Fruit fly (Drosophila melanogaster) whole organism, embryonic: ENCODE data around the gene QIL1.

ENCODE experiments used
- Abd-B ChIP-seq: fragments of 200-800 bp; sonication (Bioruptor generic); optimal IDR thresholded peaks from 2 replicates; lab custom pipeline; 2018; ENCODE audit warnings: missing biosample characterization, mild to moderate bottlenecking, missing genetic modification characterization, moderate library complexity
- CG1024 ChIP-seq: fragments of 200-800 bp; sonication (Bioruptor generic); IDR thresholded peaks from 2 replicates; pipeline ENCODE4 v1.3.6; 2022; ENCODE audit warnings: missing biosample characterization, missing genetic modification characterization
- CG11093 ChIP-seq: fragments of 200-800 bp; sonication (Bioruptor generic); IDR thresholded peaks from 3 replicates; pipeline ENCODE4 v1.3.6; 2022; ENCODE audit warnings: missing biosample characterization, missing genetic modification characterization
- CG11504 ChIP-seq: fragments of 200-800 bp; sonication (Bioruptor generic); optimal IDR thresholded peaks from 3 replicates; lab custom pipeline; 2019; ENCODE audit warnings: missing biosample characterization, mild to moderate bottlenecking, missing genetic modification characterization, moderate library complexity
- CG12071 ChIP-seq: fragments of 200-800 bp; sonication (Bioruptor generic); optimal IDR thresholded peaks from 3 replicates; lab custom pipeline; 2018; ENCODE audit warnings: missing biosample characterization, mild to moderate bottlenecking, missing genetic modification characterization
- CG12155 ChIP-seq: fragments of 200-800 bp; sonication (Bioruptor generic); optimal IDR thresholded peaks from 3 replicates; lab custom pipeline; 2016; ENCODE audit warnings: missing biosample characterization, missing genetic modification characterization
- CG12299 ChIP-seq: fragments of 200-800 bp; sonication (Bioruptor generic); optimal IDR thresholded peaks from 2 replicates; lab custom pipeline; 2018; ENCODE audit warnings: missing biosample characterization, mild to moderate bottlenecking, missing genetic modification characterization
- CG1233 ChIP-seq: fragments of 200-800 bp; sonication (Bioruptor generic); optimal IDR thresholded peaks from 4 replicates; lab custom pipeline; 2018; ENCODE audit warnings: missing biosample characterization, mild to moderate bottlenecking, missing genetic modification characterization
- CG13894 ChIP-seq: fragments of 200-800 bp; sonication (Bioruptor generic); optimal IDR thresholded peaks from 3 replicates; lab custom pipeline; 2018; ENCODE audit warnings: missing biosample characterization, mild to moderate bottlenecking, missing genetic modification characterization, moderate library complexity
- CG1602 ChIP-seq: fragments of 200-800 bp; sonication (Bioruptor generic); optimal IDR thresholded peaks from 3 replicates; lab custom pipeline; 2016; ENCODE audit warnings: missing biosample characterization, missing genetic modification characterization
- CG1603 ChIP-seq: fragments of 200-800 bp; sonication (Bioruptor generic); optimal IDR thresholded peaks from 2 replicates; lab custom pipeline; 2019; ENCODE audit warnings: missing biosample characterization, mild to moderate bottlenecking, missing genetic modification characterization, moderate library complexity
- CG17385 ChIP-seq: fragments of 200-800 bp; sonication (Bioruptor generic); optimal IDR thresholded peaks from 3 replicates; lab custom pipeline; 2018; ENCODE audit warnings: missing biosample characterization, mild to moderate bottlenecking, missing genetic modification characterization
- CG2712 ChIP-seq: fragments of 200-800 bp; optimal IDR thresholded peaks from 3 replicates; lab custom pipeline; 2019; ENCODE audit warnings: missing biosample characterization, mild to moderate bottlenecking, missing genetic modification characterization, moderate library complexity
- CG3726 ChIP-seq: fragments of 200-800 bp; sonication (Bioruptor generic); IDR thresholded peaks from 3 replicates; pipeline ENCODE4, ENCODE4 v1.3.6; 2022; ENCODE audit warnings: missing biosample characterization, missing genetic modification characterization
- CG7556 ChIP-seq: fragments of 200-800 bp; sonication (Bioruptor generic); optimal IDR thresholded peaks from 2 replicates; lab custom pipeline; 2017; ENCODE audit warnings: missing biosample characterization, mild to moderate bottlenecking, missing genetic modification characterization
- CG8944 ChIP-seq: fragments of 200-800 bp; sonication (Bioruptor generic); optimal IDR thresholded peaks from 3 replicates; lab custom pipeline; 2016; ENCODE audit warnings: missing biosample characterization, missing genetic modification characterization
- CHES-1-like ChIP-seq: fragments of 200-800 bp; sonication (Bioruptor generic); optimal IDR thresholded peaks from 2 replicates; lab custom pipeline; 2016; ENCODE audit warnings: missing biosample characterization, missing genetic modification characterization
- Camta ChIP-seq: fragments of 200-800 bp; sonication (Bioruptor generic); optimal IDR thresholded peaks from 2 replicates; lab custom pipeline; 2016; ENCODE audit warnings: missing biosample characterization, missing genetic modification characterization
- CrebB ChIP-seq: fragments of 200-800 bp; sonication (Bioruptor generic); optimal IDR thresholded peaks from 3 replicates; lab custom pipeline; 2018; ENCODE audit warnings: missing biosample characterization, mild to moderate bottlenecking, missing genetic modification characterization
- D ChIP-seq, 2 experiments: fragments of 200-800 bp in 1 of 2; fragments of >200 bp in 1 of 2; sonication (Bioruptor generic) in 1 of 2; optimal IDR thresholded peaks; 2 replicates in 1 of 2; 3 replicates in 1 of 2; lab custom pipeline; 2017; ENCODE audit warnings: mild to moderate bottlenecking in 1 of 2, missing biosample characterization in 1 of 2, missing genetic modification characterization in 1 of 2, missing genetic modification reagents in 1 of 2
- Doc2 ChIP-seq: fragments of 200-800 bp; sonication (Bioruptor generic); IDR thresholded peaks from 2 replicates; pipeline ENCODE4 v1.3.6; 2022; ENCODE audit warnings: missing biosample characterization, missing genetic modification characterization
- E2f2 ChIP-seq: fragments of 200-800 bp; sonication (Bioruptor generic); IDR thresholded peaks from 2 replicates; pipeline ENCODE4 v1.3.6; 2022; ENCODE audit warnings: missing biosample characterization, missing genetic modification characterization
- Hey ChIP-seq: fragments of 200-800 bp; sonication (Bioruptor generic); optimal IDR thresholded peaks from 3 replicates; lab custom pipeline; 2018; ENCODE audit warnings: missing biosample characterization, mild to moderate bottlenecking, missing genetic modification characterization
- Hr51 ChIP-seq, 2 experiments: fragments of 200-800 bp; sonication (Bioruptor generic); optimal IDR thresholded peaks; 2 replicates in 1 of 2; 3 replicates in 1 of 2; lab custom pipeline; 2016 to 2018; ENCODE audit warnings: missing biosample characterization in 2 of 2, missing genetic modification characterization in 2 of 2, mild to moderate bottlenecking in 1 of 2, moderate library complexity in 1 of 2
- Jarid2 ChIP-seq: fragments of 200-800 bp; sonication (Bioruptor generic); optimal IDR thresholded peaks from 3 replicates; lab custom pipeline; 2017; ENCODE audit warnings: mild to moderate bottlenecking, missing biosample characterization, missing genetic modification reagents, missing genetic modification characterization
- Kr ChIP-seq: fragments of 200-800 bp; sonication (Bioruptor generic); optimal IDR thresholded peaks from 2 replicates; lab custom pipeline; 2017; ENCODE audit warnings: missing biosample characterization, mild to moderate bottlenecking, missing genetic modification characterization
- Lpt ChIP-seq: fragments of >200 bp; optimal IDR thresholded peaks from 2 replicates; lab custom pipeline; 2018; ENCODE audit warnings: missing biosample characterization, missing genetic modification characterization
- YL-1 ChIP-seq: fragments of 200-800 bp; sonication (Bioruptor generic); optimal IDR thresholded peaks from 3 replicates; lab custom pipeline; 2017; ENCODE audit warnings: missing biosample characterization, mild to moderate bottlenecking, missing genetic modification characterization
- ash1 ChIP-seq: fragments of 200-800 bp; sonication (Bioruptor generic); optimal IDR thresholded peaks from 2 replicates; lab custom pipeline; 2018; ENCODE audit warnings: missing biosample characterization, mild to moderate bottlenecking, missing genetic modification characterization
- bigmax ChIP-seq: fragments of 200-800 bp; sonication (Bioruptor generic); optimal IDR thresholded peaks from 2 replicates; lab custom pipeline; 2018; ENCODE audit warnings: missing biosample characterization, mild to moderate bottlenecking, missing genetic modification characterization
- cato ChIP-seq: fragments of 200-800 bp; sonication (Bioruptor generic); optimal IDR thresholded peaks from 2 replicates; lab custom pipeline; 2016; ENCODE audit warnings: missing biosample characterization, missing genetic modification characterization, borderline replicate concordance
- chif ChIP-seq, 2 experiments: fragments of 200-800 bp; sonication (Bioruptor generic); optimal IDR thresholded peaks; 3 replicates each; lab custom pipeline; 2016; ENCODE audit warnings: missing biosample characterization in 2 of 2, missing genetic modification characterization in 2 of 2
- disco-r ChIP-seq: fragments of 200-800 bp; sonication (Bioruptor generic); optimal IDR thresholded peaks from 2 replicates; lab custom pipeline; 2016; ENCODE audit warnings: missing biosample characterization, missing genetic modification characterization
- dysf ChIP-seq: fragments of 200-800 bp; sonication (Bioruptor generic); IDR thresholded peaks from 3 replicates; pipeline ENCODE4 v1.3.6; 2022; ENCODE audit warnings: missing biosample characterization, missing genetic modification characterization
- gcm ChIP-seq: fragments of 200-800 bp; sonication (Bioruptor generic); optimal IDR thresholded peaks from 2 replicates; lab custom pipeline; 2019; ENCODE audit warnings: missing biosample characterization, mild to moderate bottlenecking, missing genetic modification characterization, moderate library complexity
- gsb ChIP-seq: fragments of 200-800 bp; sonication (Bioruptor generic); IDR thresholded peaks from 2 replicates; pipeline ENCODE4 v1.3.6; 2022; ENCODE audit warnings: missing biosample characterization, missing genetic modification characterization
- her ChIP-seq: fragments of 200-800 bp; sonication (Bioruptor generic); optimal IDR thresholded peaks from 2 replicates; lab custom pipeline; 2016; ENCODE audit warnings: missing biosample characterization, missing genetic modification characterization
- jumu ChIP-seq: fragments of 200-800 bp; sonication (Bioruptor generic); optimal IDR thresholded peaks from 3 replicates; lab custom pipeline; 2016; ENCODE audit warnings: missing biosample characterization, missing genetic modification characterization
- lab ChIP-seq: fragments of 200-800 bp; sonication (Bioruptor generic); optimal IDR thresholded peaks from 3 replicates; lab custom pipeline; 2017; ENCODE audit warnings: missing biosample characterization, missing genetic modification characterization, mild to moderate bottlenecking, moderate library complexity, missing genetic modification reagents
- oc ChIP-seq: fragments of 200-800 bp; sonication (Bioruptor generic); optimal IDR thresholded peaks from 2 replicates; lab custom pipeline; 2018; ENCODE audit warnings: missing biosample characterization, mild to moderate bottlenecking, missing genetic modification characterization, moderate library complexity
- p53 ChIP-seq: fragments of 200-800 bp; sonication (Bioruptor generic); optimal IDR thresholded peaks from 2 replicates; lab custom pipeline; 2016; ENCODE audit warnings: missing biosample characterization, missing genetic modification characterization
- pfk ChIP-seq: fragments of 200-800 bp; sonication (Bioruptor generic); optimal IDR thresholded peaks from 2 replicates; lab custom pipeline; 2018; ENCODE audit warnings: missing biosample characterization, mild to moderate bottlenecking, missing genetic modification characterization, moderate library complexity
- phol ChIP-seq: fragments of 200-800 bp; sonication (Bioruptor generic); optimal IDR thresholded peaks from 3 replicates; lab custom pipeline; 2018; ENCODE audit warnings: missing biosample characterization, mild to moderate bottlenecking, missing genetic modification characterization, moderate library complexity
- pita ChIP-seq: fragments of 200-800 bp; sonication (Bioruptor generic); optimal IDR thresholded peaks from 2 replicates; lab custom pipeline; 2017; ENCODE audit warnings: missing biosample characterization, mild to moderate bottlenecking, missing genetic modification characterization
- ro ChIP-seq: fragments of 200-800 bp; sonication (Bioruptor generic); IDR thresholded peaks from 2 replicates; pipeline ENCODE4 v1.3.6; 2022; ENCODE audit warnings: missing biosample characterization, missing genetic modification characterization
- shn ChIP-seq: fragments of 200-800 bp; sonication (Bioruptor generic); optimal IDR thresholded peaks from 3 replicates; lab custom pipeline; 2016; ENCODE audit warnings: missing biosample characterization, missing genetic modification characterization
- sob ChIP-seq: fragments of 200-800 bp; sonication (Bioruptor generic); IDR thresholded peaks from 2 replicates; pipeline ENCODE4 v1.3.6; 2022; ENCODE audit warnings: missing biosample characterization, missing genetic modification characterization
- ssp ChIP-seq: fragments of 200-800 bp; sonication (Bioruptor generic); IDR thresholded peaks from 2 replicates; pipeline ENCODE4 v1.3.6; 2022; ENCODE audit warnings: missing biosample characterization, missing genetic modification characterization
- zen ChIP-seq: fragments of 200-800 bp; sonication (Bioruptor generic); optimal IDR thresholded peaks from 3 replicates; lab custom pipeline; 2018; ENCODE audit warnings: missing biosample characterization, mild to moderate bottlenecking, missing genetic modification characterization, moderate library complexity

QIL1 gene

DNA sequence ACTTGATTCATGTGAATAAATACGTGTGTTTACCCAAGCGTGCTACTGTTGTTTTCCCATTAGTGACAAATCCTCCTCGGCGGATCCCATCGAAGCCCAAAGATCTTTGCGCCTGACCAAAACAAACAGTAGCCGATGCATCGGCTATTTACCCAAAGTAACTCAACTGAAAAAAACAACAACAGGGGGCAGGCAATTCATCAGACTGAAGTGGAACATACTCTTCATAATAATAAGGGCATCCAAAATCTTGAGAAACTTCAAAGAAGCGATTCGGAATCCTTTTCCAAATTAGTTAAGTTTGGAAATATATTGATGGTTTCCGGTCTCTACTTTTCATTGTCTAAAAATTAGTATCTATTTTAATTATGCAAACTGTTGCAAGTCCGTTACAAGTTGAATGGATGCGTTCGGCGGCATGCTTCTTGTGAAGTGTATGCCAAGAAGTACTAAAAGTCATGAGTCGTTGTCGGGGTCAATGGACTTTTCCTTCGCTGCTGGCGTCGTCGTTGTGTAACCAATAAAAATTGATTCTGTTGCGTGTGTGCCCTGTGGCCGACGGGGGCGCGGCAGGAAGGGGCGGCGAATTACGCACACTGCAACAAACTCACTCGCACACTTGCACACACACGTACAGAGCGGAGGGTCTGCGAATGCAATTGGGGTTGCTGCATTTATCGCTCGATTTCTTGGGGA, 29.7 kb downstream of the QIL1 start (continued):
- TF ChIP-seq zen (tag; lab: Kevin White, UChicago) = no peak
- no peak for TF ChIP-seq CG1602 (GFP tag; lab: Kevin White, UChicago)
- TF ChIP-seq ro (GFP tag; lab: Robert Waterston, UW) = no peak
- 0 out of 2 replicates have a peak, but pooled peaks have one; percentile 16 for TF ChIP-seq CG1024 (GFP tag; lab: Robert Waterston, UW)
- TF ChIP-seq CG7556 = peak; percentile 18
- TF ChIP-seq Abd-B (GFP tag; lab: Kevin White, UChicago) = peak; percentile 42
- TF ChIP-seq CG12071 (GFP tag; lab: Kevin White, UChicago) = no peak
- TF ChIP-seq ash1 (GFP tag; lab: Kevin White, UChicago) = no peak
- TF ChIP-seq Hr51 (GFP tag; optimal IDR thresholded peaks at IDR 0.05; lab: Kevin White, UChicago) = peak in 1 of 2 experiments; percentile 16
- TF ChIP-seq CG1603 = no peak
- TF ChIP-seq CHES-1-like = no peak
- TF ChIP-seq cato (GFP tag; lab: Kevin White, UChicago) = no peak
- no peak for TF ChIP-seq CrebB
- TF ChIP-seq CG8944 = no peak
- TF ChIP-seq pita = no peak
- peak; percentile 70 for TF ChIP-seq CG2712 (tag; lab: Kevin White, UChicago)
- TF ChIP-seq gcm (GFP tag; lab: Kevin White, UChicago) = peak; percentile 57
- no peak for TF ChIP-seq oc (tag; lab: Kevin White, UChicago)
- no peak for TF ChIP-seq shn (GFP tag; lab: Kevin White, UChicago)
- peak; percentile 61 for TF ChIP-seq phol (tag; lab: Kevin White, UChicago)
- peak; percentile 6 for TF ChIP-seq lab
- 0 out of 3 replicates have a peak, but pooled peaks have one; percentile 9 for TF ChIP-seq dysf (GFP tag; lab: Robert Waterston, UW)
- no peak for TF ChIP-seq CG1233 (GFP tag; lab: Kevin White, UChicago)
- TF ChIP-seq disco-r (GFP tag; lab: Kevin White, UChicago) = no peak
- no peak for TF ChIP-seq p53 (GFP tag; lab: Kevin White, UChicago)
- TF ChIP-seq sob (GFP tag; lab: Robert Waterston, UW) = no peak
- no peak for TF ChIP-seq Doc2 (GFP tag; lab: Robert Waterston, UW)
- TF ChIP-seq ssp (GFP tag; lab: Robert Waterston, UW) = no peak
- no peak for TF ChIP-seq pfk
- TF ChIP-seq bigmax (GFP tag; lab: Kevin White, UChicago) = no peak
- TF ChIP-seq Hey (tag; lab: Kevin White, UChicago) = no peak
- no peak for TF ChIP-seq Kr
- TF ChIP-seq her (GFP tag; lab: Kevin White, UChicago) = no peak
- no peak for TF ChIP-seq CG3726 (GFP tag; lab: Robert Waterston, UW)
- peak; percentile 0 for TF ChIP-seq Camta (GFP tag; lab: Kevin White, UChicago)
- TF ChIP-seq D (optimal IDR thresholded peaks at IDR 0.05; lab: Kevin White, UChicago) = no peak
- peak; percentile 16 for TF ChIP-seq D (GFP tag; optimal IDR thresholded peaks at IDR 0.05; lab: Kevin White, UChicago)
- TF ChIP-seq Jarid2 (GFP tag; lab: Kevin White, UChicago) = no peak
- TF ChIP-seq CG13894 (tag; lab: Kevin White, UChicago) = no peak
- TF ChIP-seq CG11504 = peak; percentile 50
- peak; percentile 17 for TF ChIP-seq CG17385 (GFP tag; lab: Kevin White, UChicago)
- no peak for TF ChIP-seq jumu (GFP tag; lab: Kevin White, UChicago)
- 0 out of 3 replicates have a peak, but pooled peaks have one; percentile 31 for TF ChIP-seq CG11093 (GFP tag; lab: Robert Waterston, UW)
- no peak for TF ChIP-seq YL-1 (GFP tag; lab: Kevin White, UChicago)
- no peak for TF ChIP-seq CG12155 (GFP tag; lab: Kevin White, UChicago)
- peak; percentile 0 to 36 for TF ChIP-seq chif (GFP tag; optimal IDR thresholded peaks at IDR 0.05; lab: Kevin White, UChicago)
- no peak for TF ChIP-seq CG12299 (tag; lab: Kevin White, UChicago)
- no peak for TF ChIP-seq gsb (GFP tag; lab: Robert Waterston, UW)
- TF ChIP-seq E2f2 (GFP tag; lab: Robert Waterston, UW) = peak; percentile 13; the same call in 1 of the 2 replicates
- TF ChIP-seq Lpt (GFP tag; lab: Kevin White, UChicago) = no peak
